Worm (Caenorhabditis elegans) whole organism, L1 larva: ENCODE measurements around the gene chil-10.

Experiments used
- C34B4.2 ChIP-seq: sonication (generic microtip); optimal IDR thresholded peaks from 2 replicates; lab custom pipeline; 2017; ENCODE audit warnings: mild to moderate bottlenecking, missing genetic modification characterization, missing compliant biosample characterization
- F16B12.6 ChIP-seq: fragments of 150-350 bp; optimal IDR thresholded peaks from 2 replicates; lab custom pipeline; 2014; ENCODE audit warnings: missing biosample characterization, missing genetic modification characterization
- alr-1 ChIP-seq: fragments of 200-800 bp; sonication (Bioruptor generic); optimal IDR thresholded peaks from 2 replicates; lab custom pipeline; 2018; ENCODE audit warnings: borderline replicate concordance, mild to moderate bottlenecking, missing genetic modification characterization, missing compliant biosample characterization
- ceh-82 ChIP-seq, 3 experiments: fragments of 150-350 bp in 1 of 3; sonication (generic microtip) in 2 of 3; optimal IDR thresholded peaks; 2 replicates each; lab custom pipeline; 2014 to 2017; ENCODE audit warnings: missing biosample characterization in 3 of 3, missing genetic modification characterization in 3 of 3
- dpl-1 ChIP-seq, 3 experiments: fragments of 150-350 bp in 2 of 3; sonication (generic microtip) in 1 of 3; optimal IDR thresholded peaks; 2 replicates each; lab custom pipeline; 2014 to 2017; ENCODE audit warnings: missing biosample characterization in 3 of 3, missing genetic modification characterization in 3 of 3, missing genetic modification reagents in 3 of 3
- efl-1 ChIP-seq, 4 experiments: fragments of 150-350 bp; optimal IDR thresholded peaks in 3 of 4; peaks in 1 of 4; 1 replicate in 1 of 4; 2 replicates in 3 of 4; lab custom pipeline; 2014; ENCODE audit warnings: missing biosample characterization in 2 of 4, missing genetic modification characterization in 2 of 4, missing genetic modification reagents in 2 of 4
- efl-3 ChIP-seq: fragments of 200-800 bp; sonication (Bioruptor generic); optimal IDR thresholded peaks from 2 replicates; lab custom pipeline; 2018; ENCODE audit warnings: mild to moderate bottlenecking, missing genetic modification characterization, missing compliant biosample characterization
- egl-13 ChIP-seq: sonication (generic microtip); optimal IDR thresholded peaks from 2 replicates; lab custom pipeline; 2016; ENCODE audit warnings: missing genotype, missing genetic modification reagents, missing genetic modification characterization, missing compliant biosample characterization
- elt-2 ChIP-seq: sonication (generic microtip); optimal IDR thresholded peaks from 2 replicates; lab custom pipeline; 2016; ENCODE audit warnings: missing genetic modification characterization, mild to moderate bottlenecking, inconsistent platforms, missing compliant biosample characterization, missing genetic modification reagents
- elt-3 ChIP-seq, 6 experiments: fragments of 150-350 bp in 1 of 6; sonication (generic microtip); optimal IDR thresholded peaks; 2 replicates each; lab custom pipeline; 2017 to 2018; ENCODE audit warnings: missing biosample characterization in 6 of 6, missing genetic modification characterization in 6 of 6, inconsistent platforms in 1 of 6
- fkh-4 ChIP-seq: sonication (generic microtip); optimal IDR thresholded peaks from 2 replicates; lab custom pipeline; 2016; ENCODE audit warnings: missing compliant biosample characterization, missing genetic modification characterization, borderline replicate concordance
- grh-1 ChIP-seq: fragments of 200-800 bp; sonication (Bioruptor generic); IDR thresholded peaks from 2 replicates; pipeline ENCODE4 v1.3.6; 2022; ENCODE audit warnings: missing genetic modification reagents, missing genetic modification characterization, missing compliant biosample characterization
- hpl-2 ChIP-seq: fragments of 150-350 bp; optimal IDR thresholded peaks from 2 replicates; lab custom pipeline; 2014; ENCODE audit warnings: missing biosample characterization, missing genetic modification reagents, missing genetic modification characterization
- jun-1 ChIP-seq: fragments of 150-350 bp; optimal IDR thresholded peaks from 2 replicates; lab custom pipeline; 2014; ENCODE audit warnings: missing biosample characterization, missing genetic modification reagents, missing genetic modification characterization
- lin-14 ChIP-seq: fragments of 200-800 bp; sonication (Bioruptor generic); optimal IDR thresholded peaks from 2 replicates; lab custom pipeline; 2018; ENCODE audit warnings: mild to moderate bottlenecking, missing genetic modification characterization, moderate library complexity, missing compliant biosample characterization
- lin-35 ChIP-seq, 2 experiments: fragments of 150-350 bp; optimal IDR thresholded peaks; 2 replicates each; lab custom pipeline; 2014; ENCODE audit warnings: missing biosample characterization in 2 of 2, missing genetic modification characterization in 2 of 2, missing genetic modification reagents in 2 of 2
- lin-39 ChIP-seq: fragments of 150-350 bp; optimal IDR thresholded peaks from 2 replicates; lab custom pipeline; 2014; ENCODE audit warnings: missing biosample characterization, missing genetic modification reagents, missing genetic modification characterization
- lir-3 ChIP-seq: sonication (generic microtip); optimal IDR thresholded peaks from 2 replicates; lab custom pipeline; 2016; ENCODE audit warnings: mild to moderate bottlenecking, missing genetic modification characterization, moderate library complexity, missing compliant biosample characterization; ENCODE audit not compliant: poor library complexity
- mep-1 ChIP-seq: fragments of 150-350 bp; optimal IDR thresholded peaks from 2 replicates; lab custom pipeline; 2014; ENCODE audit warnings: missing biosample characterization, missing genetic modification characterization
- nhr-11 ChIP-seq: fragments of 150-350 bp; optimal IDR thresholded peaks from 2 replicates; lab custom pipeline; 2014; ENCODE audit warnings: missing biosample characterization, missing genetic modification characterization
- nhr-12 ChIP-seq: sonication (generic microtip); optimal IDR thresholded peaks from 2 replicates; lab custom pipeline; 2017; ENCODE audit warnings: missing biosample characterization, missing genetic modification characterization
- nhr-19 ChIP-seq: fragments of 200-800 bp; sonication (Bioruptor generic); conservative IDR thresholded peaks from 2 replicates; pipeline ENCODE4 v1.3.6; 2022; ENCODE audit warnings: missing genetic modification characterization, missing compliant biosample characterization
- nhr-20 ChIP-seq: sonication (generic microtip); optimal IDR thresholded peaks from 2 replicates; lab custom pipeline; 2016; ENCODE audit warnings: mild to moderate bottlenecking, missing genetic modification characterization, missing compliant biosample characterization
- nhr-47 ChIP-seq: sonication (generic microtip); optimal IDR thresholded peaks from 2 replicates; lab custom pipeline; 2016; ENCODE audit warnings: mild to moderate bottlenecking, missing genetic modification characterization, moderate library complexity, missing compliant biosample characterization
- nhr-71 ChIP-seq: sonication (generic microtip); optimal IDR thresholded peaks from 2 replicates; lab custom pipeline; 2016; ENCODE audit warnings: mild to moderate bottlenecking, missing genetic modification characterization, moderate library complexity, missing compliant biosample characterization
- nhr-77 ChIP-seq: fragments of 150-350 bp; optimal IDR thresholded peaks from 2 replicates; lab custom pipeline; 2014; ENCODE audit warnings: missing biosample characterization, missing genetic modification characterization
- nhr-84 ChIP-seq: sonication (generic microtip); optimal IDR thresholded peaks from 2 replicates; lab custom pipeline; 2017; ENCODE audit warnings: missing biosample characterization, missing genetic modification characterization
- nhr-85 ChIP-seq: sonication (generic microtip); peaks from one replicate; lab custom pipeline; 2016; ENCODE audit warnings: missing genetic modification characterization, inconsistent platforms, missing compliant biosample characterization
- pax-3 ChIP-seq: fragments of 200-800 bp; sonication (Bioruptor generic); optimal IDR thresholded peaks from 2 replicates; lab custom pipeline; 2018; ENCODE audit warnings: mild to moderate bottlenecking, missing genetic modification characterization, moderate library complexity, missing compliant biosample characterization
- rnt-1 ChIP-seq: sonication (generic microtip); optimal IDR thresholded peaks from 2 replicates; lab custom pipeline; 2016; ENCODE audit warnings: mild to moderate bottlenecking, missing genetic modification characterization, moderate library complexity, missing compliant biosample characterization
- skn-1 ChIP-seq: fragments of 150-350 bp; optimal IDR thresholded peaks from 2 replicates; lab custom pipeline; 2014; ENCODE audit warnings: missing biosample characterization, missing genetic modification characterization
- sox-4 ChIP-seq: sonication (generic microtip); optimal IDR thresholded peaks from 2 replicates; lab custom pipeline; 2016; ENCODE audit warnings: missing genetic modification characterization, missing compliant biosample characterization
- sptf-1 ChIP-seq: fragments of 150-350 bp; optimal IDR thresholded peaks from 2 replicates; lab custom pipeline; 2014; ENCODE audit warnings: missing biosample characterization, missing genetic modification characterization
- sup-37 ChIP-seq: fragments of 200-800 bp; sonication (Bioruptor generic); optimal IDR thresholded peaks from 2 replicates; lab custom pipeline; 2018; ENCODE audit warnings: mild to moderate bottlenecking, missing genetic modification characterization, missing compliant biosample characterization
- swsn-7 ChIP-seq: sonication (generic microtip); optimal IDR thresholded peaks from 2 replicates; lab custom pipeline; 2016; ENCODE audit warnings: missing genetic modification characterization, missing compliant biosample characterization
- tbx-2 ChIP-seq: sonication (generic microtip); optimal IDR thresholded peaks from 2 replicates; lab custom pipeline; 2016; ENCODE audit warnings: missing genetic modification characterization, missing compliant biosample characterization
- unc-130 ChIP-seq: fragments of 150-350 bp; optimal IDR thresholded peaks from 2 replicates; lab custom pipeline; 2017; ENCODE audit warnings: missing biosample characterization, missing genetic modification characterization, inconsistent platforms
- unc-30 ChIP-seq: sonication (generic microtip); optimal IDR thresholded peaks from 2 replicates; lab custom pipeline; 2017; ENCODE audit warnings: missing biosample characterization, missing genetic modification characterization
- unc-86 ChIP-seq: sonication (generic microtip); optimal IDR thresholded peaks from 2 replicates; lab custom pipeline; 2016; ENCODE audit warnings: missing genetic modification characterization, missing compliant biosample characterization
- vab-15 ChIP-seq: sonication (generic microtip); optimal IDR thresholded peaks from 2 replicates; lab custom pipeline; 2017; ENCODE audit warnings: missing genotype, mild to moderate bottlenecking, missing genetic modification characterization, missing compliant biosample characterization
- xbp-1 ChIP-seq: sonication (generic microtip); optimal IDR thresholded peaks from 2 replicates; lab custom pipeline; 2016; ENCODE audit warnings: missing genetic modification characterization, missing compliant biosample characterization
- zip-4 ChIP-seq: fragments of 200-800 bp; sonication (Bioruptor generic); optimal IDR thresholded peaks from 2 replicates; lab custom pipeline; 2018; ENCODE audit warnings: mild to moderate bottlenecking, missing genetic modification characterization, moderate library complexity, missing compliant biosample characterization
- ztf-11 ChIP-seq, 2 experiments: sonication (generic microtip); optimal IDR thresholded peaks; 2 replicates each; lab custom pipeline; 2016 to 2017; ENCODE audit warnings: missing genetic modification characterization in 2 of 2, missing biosample characterization in 1 of 2, missing compliant biosample characterization in 1 of 2

chil-10 gene

DNA sequence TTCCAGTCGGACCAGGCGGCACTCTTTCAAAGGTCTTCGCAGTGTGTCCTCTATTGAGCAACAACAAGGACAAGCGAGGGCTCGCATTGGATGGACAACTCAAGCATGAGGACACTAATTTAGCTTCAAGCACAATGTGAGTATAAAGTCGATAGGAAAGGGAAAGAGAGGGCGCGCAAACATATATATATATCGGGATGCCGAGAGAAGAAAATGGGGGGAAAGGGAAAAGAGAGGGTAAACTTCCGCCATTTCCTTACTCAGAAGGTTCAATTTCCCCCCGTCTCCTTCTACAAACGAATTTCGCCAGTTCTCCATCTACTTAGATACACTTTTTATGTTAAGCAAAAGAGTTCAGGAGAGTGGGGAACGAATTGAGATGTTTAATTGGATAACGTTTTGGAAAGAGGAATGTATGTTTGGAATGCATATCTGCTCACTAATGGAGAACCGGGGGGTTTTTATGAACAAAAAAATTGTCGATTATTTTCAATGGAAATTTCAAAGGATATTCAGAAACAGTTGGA, 5.1 kb upstream of the chil-10 start:
- no peak for TF ChIP-seq alr-1
- TF ChIP-seq egl-13: no peak
- TF ChIP-seq unc-86 (tag; lab: Kevin White, UChicago): peak; percentile 23
- no peak for TF ChIP-seq grh-1
- no peak for TF ChIP-seq dpl-1 (GFP tag; optimal IDR thresholded peaks at IDR 0.05; lab: Kevin White, UChicago)
- no peak for TF ChIP-seq efl-1 (optimal IDR thresholded peaks at IDR 0.05; lab: Kevin White, UChicago)
- no peak for TF ChIP-seq efl-1 (GFP tag; optimal IDR thresholded peaks at IDR 0.05 in 1 of 2; lab: Kevin White, UChicago)
- no peak for TF ChIP-seq elt-3 (tag; optimal IDR thresholded peaks at IDR 0.05; lab: Kevin White, UChicago)
- no peak for TF ChIP-seq nhr-20 (tag; lab: Kevin White, UChicago)
- no peak for TF ChIP-seq F16B12.6
- TF ChIP-seq nhr-84 (tag; lab: Kevin White, UChicago): no peak
- TF ChIP-seq rnt-1: no peak
- TF ChIP-seq nhr-85: no peak
- no peak for TF ChIP-seq fkh-4 (tag; lab: Kevin White, UChicago)
- TF ChIP-seq jun-1 (tag; lab: Kevin White, UChicago): no peak
- peak; percentile 19 for TF ChIP-seq nhr-47
- no peak for TF ChIP-seq hpl-2 (GFP tag; lab: Kevin White, UChicago)
- no peak for TF ChIP-seq sup-37 (GFP tag; lab: Kevin White, UChicago)
- no peak for TF ChIP-seq zip-4 (GFP tag; lab: Kevin White, UChicago)
- TF ChIP-seq swsn-7 (tag; lab: Kevin White, UChicago): no peak
- TF ChIP-seq lin-14 (GFP tag; lab: Kevin White, UChicago): peak; percentile 78
- TF ChIP-seq lir-3 (tag; lab: Kevin White, UChicago): no peak
- TF ChIP-seq nhr-11 (tag; lab: Kevin White, UChicago): no peak
- TF ChIP-seq nhr-71: peak; percentile 26
- no peak for TF ChIP-seq nhr-19
- TF ChIP-seq nhr-12 (tag; lab: Kevin White, UChicago): no peak
- no peak for TF ChIP-seq elt-2 (tag; lab: Kevin White, UChicago)
- TF ChIP-seq efl-3: no peak
- peak in 1 of 3 experiments; percentile 16 for TF ChIP-seq ceh-82 (tag; optimal IDR thresholded peaks at IDR 0.05; lab: Kevin White, UChicago)
- no peak for TF ChIP-seq unc-30 (tag; lab: Kevin White, UChicago)
- TF ChIP-seq ztf-11 (tag; optimal IDR thresholded peaks at IDR 0.05; lab: Kevin White, UChicago): no peak
- no peak for TF ChIP-seq mep-1
- no peak for TF ChIP-seq C34B4.2 (tag; lab: Kevin White, UChicago)
- TF ChIP-seq lin-35 (GFP tag; optimal IDR thresholded peaks at IDR 0.05; lab: Kevin White, UChicago): peak in 1 of 2 experiments; percentile 1
- TF ChIP-seq sptf-1 (tag; lab: Kevin White, UChicago): no peak
- TF ChIP-seq vab-15 (tag; lab: Kevin White, UChicago): no peak
- TF ChIP-seq sox-4 (tag; lab: Kevin White, UChicago): no peak
- TF ChIP-seq tbx-2: peak; percentile 2
- no peak for TF ChIP-seq nhr-77
- TF ChIP-seq lin-39: no peak
- TF ChIP-seq skn-1 (tag; lab: Kevin White, UChicago): no peak
- no peak for TF ChIP-seq xbp-1 (tag; lab: Kevin White, UChicago)
- TF ChIP-seq pax-3: no peak
- no peak for TF ChIP-seq unc-130
- TF ChIP-seq, all 84 proteins: peak for 7
